Worm (Caenorhabditis elegans) whole organism, midembryonic: Measurements from ENCODE around the gene T19C3.7.

ENCODE experiments used
- flt-1 ChIP-seq: fragments of 200-800 bp; sonication (Bioruptor generic); IDR thresholded peaks from 2 replicates; pipeline ENCODE4 v1.3.6; 2022; ENCODE audit warnings: missing genetic modification characterization, missing compliant biosample characterization
- klf-2 ChIP-seq: fragments of 200-800 bp; sonication (Bioruptor generic); conservative IDR thresholded peaks from 2 replicates; pipeline ENCODE4 v1.3.6; 2022; ENCODE audit warnings: missing genetic modification reagents, missing genetic modification characterization, missing compliant biosample characterization
- ref-1 ChIP-seq: fragments of 200-800 bp; sonication (Bioruptor generic); conservative IDR thresholded peaks from 2 replicates; pipeline ENCODE4 v1.3.6; 2022; ENCODE audit warnings: missing genetic modification reagents, missing genetic modification characterization, missing compliant biosample characterization
- ztf-23 ChIP-seq: fragments of 200-800 bp; sonication (Bioruptor generic); IDR thresholded peaks from 2 replicates; pipeline ENCODE4 v1.3.6; 2022; ENCODE audit warnings: missing genetic modification reagents, missing genetic modification characterization, missing compliant biosample characterization
- ztf-29 ChIP-seq: fragments of 200-800 bp; sonication (Bioruptor generic); IDR thresholded peaks from 2 replicates; pipeline ENCODE4 v1.3.6; 2022; ENCODE audit warnings: missing genetic modification reagents, missing genetic modification characterization, missing compliant biosample characterization

DNA sequence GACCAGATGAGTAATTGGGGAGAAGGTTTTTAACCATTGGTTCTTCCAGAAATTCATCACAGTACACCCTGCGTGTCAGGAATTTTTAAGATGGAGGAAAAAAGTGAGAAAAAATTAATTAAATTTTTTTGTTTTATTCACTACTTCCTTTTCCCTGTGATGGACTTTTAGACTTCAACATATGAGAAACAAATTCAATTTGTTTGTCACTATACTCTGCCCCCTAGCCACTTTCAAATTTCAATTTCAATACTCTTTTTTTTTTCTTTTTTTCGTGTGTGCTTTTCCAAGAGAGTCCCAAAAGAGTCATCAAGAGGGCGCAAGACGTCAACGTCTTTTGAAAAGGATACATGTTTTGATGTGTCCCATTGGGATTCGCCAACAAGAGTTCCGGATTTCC lies 23.2 kb downstream of the T19C3.7 start:
- TF ChIP-seq flt-1 (no peak), ref-1 (GFP tag; lab: Robert Waterston, UW) (no peak), ztf-23 (GFP tag; lab: Robert Waterston, UW) (no peak), ztf-29 (GFP tag; lab: Robert Waterston, UW) (no peak), klf-2 (GFP tag; lab: Robert Waterston, UW) (no peak)
